Worm (Caenorhabditis elegans) whole organism, L4 larva: ENCODE results near the gene Y17G7B.12.

Source experiments
- D1046.2 ChIP-seq: fragments of 200-800 bp; sonication (Bioruptor generic); IDR thresholded peaks from 2 replicates; pipeline ENCODE4 v1.3.6; 2022; ENCODE audit warnings: missing genetic modification characterization, missing compliant biosample characterization
- F37D6.2 ChIP-seq: sonication (generic microtip); optimal IDR thresholded peaks from 2 replicates; lab custom pipeline; 2016; ENCODE audit warnings: mild to moderate bottlenecking, missing genetic modification characterization, missing compliant biosample characterization
- Y105C5A.15 ChIP-seq: fragments of 200-800 bp; sonication (Bioruptor generic); IDR thresholded peaks from 2 replicates; pipeline ENCODE4 v1.3.6; 2022; ENCODE audit warnings: missing genetic modification characterization, missing compliant biosample characterization
- ZK546.5 ChIP-seq, 2 experiments: sonication (generic microtip); optimal IDR thresholded peaks; 2 replicates each; lab custom pipeline; 2017; ENCODE audit warnings: missing biosample characterization in 2 of 2, missing genetic modification characterization in 2 of 2
- aha-1 ChIP-seq: fragments of 150-350 bp; peaks from one replicate; lab custom pipeline; 2014; ENCODE audit warnings: missing biosample characterization, missing genetic modification characterization
- ama-1 ChIP-seq: fragments of 150-350 bp; optimal IDR thresholded peaks from 2 replicates; lab custom pipeline; 2014; ENCODE audit warnings: inconsistent platforms, mixed read lengths
- arid-1 ChIP-seq: fragments of 200-800 bp; sonication (Bioruptor generic); conservative IDR thresholded peaks from 2 replicates; pipeline ENCODE4 v1.3.6; 2022; ENCODE audit warnings: missing genetic modification reagents, missing genetic modification characterization, missing compliant biosample characterization
- ceh-20 ChIP-seq: fragments of 200-800 bp; sonication (Bioruptor generic); IDR thresholded peaks from 2 replicates; pipeline ENCODE4 v1.3.6; 2022; ENCODE audit warnings: missing genetic modification reagents, missing genetic modification characterization, missing compliant biosample characterization
- ceh-28 ChIP-seq: fragments of 150-350 bp; optimal IDR thresholded peaks from 2 replicates; lab custom pipeline; 2014; ENCODE audit warnings: missing biosample characterization, missing genetic modification reagents, missing genetic modification characterization
- ceh-44 ChIP-seq: fragments of 200-800 bp; sonication (Bioruptor generic); IDR thresholded peaks from 2 replicates; pipeline ENCODE4 v1.3.6; 2022; ENCODE audit warnings: missing genetic modification reagents, missing genetic modification characterization, missing compliant biosample characterization
- ceh-62 ChIP-seq: sonication (generic microtip); optimal IDR thresholded peaks from 2 replicates; lab custom pipeline; 2017; ENCODE audit warnings: missing biosample characterization, missing genetic modification characterization
- cey-2 ChIP-seq: sonication (generic microtip); optimal IDR thresholded peaks from 3 replicates; lab custom pipeline; 2017; ENCODE audit warnings: missing genetic modification characterization, mild to moderate bottlenecking, missing compliant biosample characterization, antibody characterized with exemption, borderline replicate concordance; ENCODE audit not compliant: insufficient read depth
- daf-19 ChIP-seq: fragments of 200-800 bp; sonication (Bioruptor generic); conservative IDR thresholded peaks from 2 replicates; pipeline ENCODE4 v1.3.6; 2022; ENCODE audit warnings: missing genetic modification characterization, missing compliant biosample characterization
- daf-8 ChIP-seq: fragments of 200-800 bp; sonication (Bioruptor generic); IDR thresholded peaks from 2 replicates; pipeline ENCODE4 v1.3.6; 2022; ENCODE audit warnings: missing genetic modification characterization, missing compliant biosample characterization
- dmd-6 ChIP-seq: fragments of 200-800 bp; sonication (Bioruptor generic); IDR thresholded peaks from 2 replicates; pipeline ENCODE4 v1.3.6; 2022; ENCODE audit warnings: missing genetic modification reagents, missing genetic modification characterization, missing compliant biosample characterization
- dmd-9 ChIP-seq: fragments of 200-800 bp; sonication (Bioruptor generic); IDR thresholded peaks from 2 replicates; pipeline ENCODE4 v1.3.6; 2022; ENCODE audit warnings: missing genetic modification reagents, missing genetic modification characterization, missing compliant biosample characterization
- dpl-1 ChIP-seq: fragments of 150-350 bp; optimal IDR thresholded peaks from 2 replicates; lab custom pipeline; 2014; ENCODE audit warnings: missing biosample characterization, missing genetic modification reagents, missing genetic modification characterization
- egl-27 ChIP-seq: sonication (generic microtip); optimal IDR thresholded peaks from 3 replicates; lab custom pipeline; 2017; ENCODE audit warnings: missing biosample characterization, missing genetic modification reagents, missing genetic modification characterization
- egl-43 ChIP-seq: fragments of 200-800 bp; sonication (Bioruptor generic); IDR thresholded peaks from 2 replicates; pipeline ENCODE4 v1.3.6; 2022; ENCODE audit warnings: missing genetic modification reagents, missing genetic modification characterization, missing compliant biosample characterization
- hif-1 ChIP-seq, 2 experiments: sonication (generic microtip); optimal IDR thresholded peaks; 2 replicates each; lab custom pipeline; 2016 to 2017; ENCODE audit warnings: missing compliant biosample characterization in 2 of 2, missing genetic modification characterization in 2 of 2, missing genetic modification reagents in 2 of 2, missing genotype in 2 of 2, mild to moderate bottlenecking in 1 of 2
- hlh-30 ChIP-seq: sonication (generic microtip); optimal IDR thresholded peaks from 2 replicates; lab custom pipeline; 2017; ENCODE audit warnings: antibody characterized with exemption, mild to moderate bottlenecking, missing genetic modification characterization, missing compliant biosample characterization; ENCODE audit not compliant: insufficient read depth
- jun-1 ChIP-seq: fragments of 150-350 bp; optimal IDR thresholded peaks from 2 replicates; lab custom pipeline; 2014; ENCODE audit warnings: missing biosample characterization, missing genetic modification reagents, missing genetic modification characterization
- lim-7 ChIP-seq: fragments of 200-800 bp; sonication (Bioruptor generic); IDR thresholded peaks from 2 replicates; pipeline ENCODE4 v1.3.6; 2022; ENCODE audit warnings: missing genetic modification characterization, missing compliant biosample characterization
- lin-13 ChIP-seq: fragments of 150-350 bp; optimal IDR thresholded peaks from 2 replicates; lab custom pipeline; 2014; ENCODE audit warnings: missing biosample characterization, missing genetic modification reagents, missing genetic modification characterization
- lin-15B ChIP-seq: fragments of 150-350 bp; sonication (generic microtip); optimal IDR thresholded peaks from 3 replicates; lab custom pipeline; 2014; ENCODE audit warnings: missing biosample characterization, missing genetic modification characterization
- lin-38 ChIP-seq: fragments of 200-800 bp; sonication (Bioruptor generic); IDR thresholded peaks from 2 replicates; pipeline ENCODE4 v1.3.6; 2022; ENCODE audit warnings: missing genetic modification reagents, missing genetic modification characterization, missing compliant biosample characterization
- lir-3 ChIP-seq: sonication (generic microtip); optimal IDR thresholded peaks from 2 replicates; lab custom pipeline; 2016; ENCODE audit warnings: mild to moderate bottlenecking, missing genetic modification characterization, missing compliant biosample characterization
- nhr-102 ChIP-seq: sonication (generic microtip); optimal IDR thresholded peaks from 2 replicates; lab custom pipeline; 2016; ENCODE audit warnings: mild to moderate bottlenecking, missing genetic modification characterization, moderate library complexity, missing compliant biosample characterization
- nhr-11 ChIP-seq: fragments of 150-350 bp; optimal IDR thresholded peaks from 2 replicates; lab custom pipeline; 2014; ENCODE audit warnings: missing biosample characterization, missing genetic modification characterization
- nhr-28 ChIP-seq: fragments of 150-350 bp; optimal IDR thresholded peaks from 2 replicates; lab custom pipeline; 2014; ENCODE audit warnings: missing biosample characterization, missing genetic modification characterization
- nhr-41 ChIP-seq: fragments of 200-800 bp; sonication (Bioruptor generic); IDR thresholded peaks from 2 replicates; pipeline ENCODE4 v1.3.6; 2022; ENCODE audit warnings: missing genetic modification reagents, missing genetic modification characterization, missing compliant biosample characterization
- nhr-42 ChIP-seq: fragments of 200-800 bp; sonication (Bioruptor generic); IDR thresholded peaks from 2 replicates; pipeline ENCODE4 v1.3.6; 2022; ENCODE audit warnings: missing genetic modification characterization, missing compliant biosample characterization
- nhr-48 ChIP-seq: sonication (generic microtip); optimal IDR thresholded peaks from 2 replicates; lab custom pipeline; 2016; ENCODE audit warnings: mild to moderate bottlenecking, missing genetic modification characterization, missing compliant biosample characterization
- pha-4 ChIP-seq, 2 experiments: fragments of 150-350 bp in 1 of 2; fragments of 200-800 bp in 1 of 2; sonication (Bioruptor generic) in 1 of 2; IDR thresholded peaks in 1 of 2; optimal IDR thresholded peaks in 1 of 2; 2 replicates each; pipeline versions ENCODE4 v1.3.6 to Lab custom; 2014 to 2022; ENCODE audit warnings: missing genetic modification characterization in 2 of 2, missing genetic modification reagents in 2 of 2, missing biosample characterization in 1 of 2, missing compliant biosample characterization in 1 of 2
- php-3 ChIP-seq: fragments of 200-800 bp; sonication (Bioruptor generic); IDR thresholded peaks from 2 replicates; pipeline ENCODE4 v1.3.6; 2022; ENCODE audit warnings: missing genetic modification reagents, missing genetic modification characterization, missing compliant biosample characterization
- pqm-1 ChIP-seq: sonication (generic microtip); optimal IDR thresholded peaks from 2 replicates; lab custom pipeline; 2017; ENCODE audit warnings: missing biosample characterization, missing genetic modification characterization
- rbr-2 ChIP-seq: sonication (generic microtip); optimal IDR thresholded peaks from 2 replicates; lab custom pipeline; 2016; ENCODE audit warnings: missing genotype, missing genetic modification characterization, missing compliant biosample characterization
- set-16 ChIP-seq: fragments of 200-800 bp; sonication (Bioruptor generic); IDR thresholded peaks from 2 replicates; pipeline ENCODE4 v1.3.6; 2022; ENCODE audit warnings: missing genetic modification reagents, missing genetic modification characterization, missing compliant biosample characterization
- snpc-1.2 ChIP-seq: fragments of 200-800 bp; sonication (Bioruptor generic); IDR thresholded peaks from 2 replicates; pipeline ENCODE4 v1.3.6; 2022; ENCODE audit warnings: missing genetic modification reagents, missing genetic modification characterization, missing compliant biosample characterization
- spr-1 ChIP-seq: sonication (generic microtip); optimal IDR thresholded peaks from 2 replicates; lab custom pipeline; 2016; ENCODE audit warnings: mild to moderate bottlenecking, missing genetic modification characterization, missing compliant biosample characterization
- tag-97 ChIP-seq: fragments of 200-800 bp; sonication (Bioruptor generic); IDR thresholded peaks from 2 replicates; pipeline ENCODE4 v1.3.6; 2022; ENCODE audit warnings: missing genetic modification characterization, missing compliant biosample characterization
- unc-130 ChIP-seq: sonication (generic microtip); optimal IDR thresholded peaks from 2 replicates; lab custom pipeline; 2016; ENCODE audit warnings: missing genetic modification reagents, missing genetic modification characterization, missing compliant biosample characterization
- vab-7 ChIP-seq: fragments of 200-800 bp; sonication (Bioruptor generic); IDR thresholded peaks from 2 replicates; pipeline ENCODE4 v1.3.6; 2022; ENCODE audit warnings: missing genetic modification reagents, missing genetic modification characterization, missing compliant biosample characterization
- zag-1 ChIP-seq: fragments of 150-350 bp; optimal IDR thresholded peaks from 2 replicates; lab custom pipeline; 2014; ENCODE audit warnings: missing biosample characterization, missing genetic modification characterization
- zfp-3 ChIP-seq: fragments of 200-800 bp; sonication (Bioruptor generic); conservative IDR thresholded peaks from 2 replicates; pipeline ENCODE4 v1.3.6; 2022; ENCODE audit warnings: missing genetic modification reagents, missing genetic modification characterization, missing compliant biosample characterization
- ztf-7 ChIP-seq: fragments of 150-350 bp; optimal IDR thresholded peaks from 2 replicates; lab custom pipeline; 2014; ENCODE audit warnings: missing biosample characterization, missing genetic modification characterization

Gene Y17G7B.12

DNA sequence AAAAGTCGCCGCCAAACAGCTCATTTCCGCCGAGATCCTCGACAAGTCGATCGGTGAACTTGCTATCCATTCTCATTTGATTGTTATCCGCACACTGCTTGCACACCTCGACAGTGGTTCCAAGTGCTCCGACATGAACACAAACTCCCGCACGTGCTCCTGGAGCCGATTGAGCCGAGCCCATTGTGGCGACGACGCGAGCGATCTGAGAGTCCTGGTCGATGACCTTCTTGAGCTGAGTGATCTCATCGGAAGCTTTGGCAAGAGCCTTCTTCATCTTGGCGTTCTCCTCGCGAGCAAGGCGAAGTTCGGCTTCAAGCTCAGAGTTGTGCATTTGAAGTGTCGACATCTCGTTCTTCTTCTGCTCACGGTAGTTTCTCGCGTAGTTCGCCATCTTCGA is 45.2 kb upstream of the Y17G7B.12 start (continued):
- TF ChIP-seq dmd-9 (GFP tag; lab: Robert Waterston, UW) (no peak), lin-13 (no peak), aha-1 (tag; lab: Kevin White, UChicago) (peak; percentile 32), nhr-41 (no peak), D1046.2 (GFP tag; lab: Robert Waterston, UW) (no peak), lir-3 (no peak), php-3 (no peak), ceh-20 (GFP tag; lab: Robert Waterston, UW) (no peak), arid-1 (GFP tag; lab: Robert Waterston, UW) (no peak; the same call in 1 of the 2 replicates), pqm-1 (tag; lab: Kevin White, UChicago) (no peak), egl-43 (no peak), nhr-48 (tag; lab: Kevin White, UChicago) (no peak), hlh-30 (tag; lab: Kevin White, UChicago) (no peak), hif-1 (tag; optimal IDR thresholded peaks at IDR 0.05; lab: Kevin White, UChicago) (no peak)

DNA sequence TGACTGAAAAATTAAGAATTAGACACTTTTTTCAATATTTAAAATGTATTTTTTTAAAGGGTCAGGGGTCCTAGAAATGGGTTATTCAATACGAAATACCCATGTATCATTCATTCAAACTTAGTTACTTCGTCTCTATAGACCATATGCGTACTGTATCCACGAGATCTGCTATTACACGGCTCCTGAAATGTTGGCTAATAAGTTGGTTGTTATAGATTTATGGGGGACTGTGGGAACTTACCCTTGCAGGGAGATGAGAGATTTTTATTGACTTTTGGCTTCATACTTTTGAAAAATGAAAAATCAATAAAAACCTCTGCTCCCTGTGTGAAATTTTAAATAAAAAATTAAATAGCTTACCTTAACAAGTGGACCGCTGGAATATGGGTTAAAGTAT is 44.7 kb upstream of the Y17G7B.12 start:
- TF ChIP-seq nhr-42 (0 out of 2 replicates have a peak, but pooled peaks have one; percentile 20), aha-1 (tag; lab: Kevin White, UChicago) (no peak), daf-19 (peak; percentile 47; the same call in 1 of the 2 replicates), Y105C5A.15 (GFP tag; lab: Robert Waterston, UW) (no peak), nhr-102 (tag; lab: Kevin White, UChicago) (no peak), ceh-28 (peak; percentile 13)

DNA sequence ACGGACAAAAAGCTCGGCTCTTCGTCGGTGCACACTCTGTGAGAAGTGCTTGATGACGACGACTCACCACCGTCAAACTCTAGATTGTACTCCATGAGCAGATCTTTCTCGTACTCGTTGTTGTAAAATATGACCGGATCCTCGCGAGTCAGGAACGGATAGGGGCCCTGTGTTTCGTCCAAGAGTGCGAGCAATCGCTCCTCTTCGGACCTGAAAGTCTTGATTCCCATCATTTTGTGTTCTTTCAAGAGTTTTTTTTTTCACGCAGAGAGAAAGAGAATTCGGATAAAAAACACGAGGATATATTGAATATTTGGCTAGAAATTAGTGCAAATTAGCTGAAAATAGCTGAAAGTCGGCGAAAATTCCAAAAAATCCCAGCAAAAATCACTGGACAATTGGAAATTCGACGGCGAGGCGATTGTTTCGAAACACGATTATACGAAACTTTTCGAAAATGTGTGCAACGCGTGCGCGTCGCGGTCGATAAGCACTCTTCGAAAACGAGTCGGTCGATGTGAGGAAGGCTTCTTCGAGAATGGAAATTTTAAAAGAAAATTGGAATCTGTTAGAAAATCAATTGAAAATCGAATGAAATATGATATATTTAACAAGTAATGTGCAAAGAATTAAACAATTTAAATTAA is 44.1 kb upstream of the Y17G7B.12 start, which contains the start of the genes ash-2 and Y17G7B.20:
Gene ash-2, plus strand, starts transcription at position 390 of the 647 bp plus-strand sequence.
Gene Y17G7B.20, minus strand, starts transcription at position 396 of the 647 bp plus-strand sequence.
- TF ChIP-seq aha-1 (tag; lab: Kevin White, UChicago) = peak; percentile 96
- no peak for TF ChIP-seq nhr-11 (tag; lab: Kevin White, UChicago)
- no peak for TF ChIP-seq zag-1 (tag; lab: Kevin White, UChicago)
- TF ChIP-seq ztf-7 (tag; lab: Kevin White, UChicago) = no peak
- no peak for TF ChIP-seq ceh-20 (GFP tag; lab: Robert Waterston, UW)
- no peak for TF ChIP-seq lin-15B
- TF ChIP-seq vab-7 (GFP tag; lab: Robert Waterston, UW) = no peak
- TF ChIP-seq ZK546.5 (tag; optimal IDR thresholded peaks at IDR 0.05; lab: Kevin White, UChicago) = no peak
- TF ChIP-seq jun-1 (tag; lab: Kevin White, UChicago) = peak; percentile 5
- no peak for TF ChIP-seq F37D6.2 (tag; lab: Kevin White, UChicago)
- TF ChIP-seq lim-7 (GFP tag; lab: Robert Waterston, UW) = no peak
- TF ChIP-seq daf-8 = no peak
- TF ChIP-seq lin-38 = no peak; the same call in 1 of the 2 replicates
- TF ChIP-seq lin-13 = no peak
- TF ChIP-seq arid-1 (GFP tag; lab: Robert Waterston, UW) = 0 out of 2 replicates have a peak, but pooled peaks have one; percentile 14
- TF ChIP-seq dmd-6 = peak; percentile 7; the same call in 1 of the 2 replicates
- TF ChIP-seq nhr-28 (tag; lab: Kevin White, UChicago) = no peak
- no peak for TF ChIP-seq zfp-3 (GFP tag; lab: Robert Waterston, UW)
- no peak for TF ChIP-seq spr-1 (tag; lab: Kevin White, UChicago)
- no peak for TF ChIP-seq daf-19
- no peak for TF ChIP-seq nhr-41
- no peak for TF ChIP-seq Y105C5A.15 (GFP tag; lab: Robert Waterston, UW)
- no peak for TF ChIP-seq ama-1 (lab: Kevin White, UChicago)
- no peak for TF ChIP-seq unc-130
- TF ChIP-seq set-16 (GFP tag; lab: Robert Waterston, UW) = no peak
- TF ChIP-seq hlh-30 (tag; lab: Kevin White, UChicago) = no peak
- TF ChIP-seq snpc-1.2 (GFP tag; lab: Robert Waterston, UW) = 0 out of 2 replicates have a peak, but pooled peaks have one; percentile 16
- no peak for TF ChIP-seq ceh-44 (GFP tag; lab: Robert Waterston, UW)
- no peak for TF ChIP-seq cey-2 (tag; lab: Kevin White, UChicago)
- no peak for TF ChIP-seq pha-4 (GFP tag; IDR thresholded peaks at IDR 0.05; lab: Robert Waterston, UW)
- no peak for TF ChIP-seq pha-4 (tag; optimal IDR thresholded peaks at IDR 0.05; lab: Kevin White, UChicago)
- no peak for TF ChIP-seq rbr-2
- no peak for TF ChIP-seq tag-97 (GFP tag; lab: Robert Waterston, UW)
- no peak for TF ChIP-seq ceh-62 (tag; lab: Kevin White, UChicago)
- TF ChIP-seq egl-27 (tag; lab: Kevin White, UChicago) = no peak
- TF ChIP-seq dpl-1 (GFP tag; lab: Kevin White, UChicago) = no peak
